Fruit fly (Drosophila melanogaster) whole organism, embryonic: Measurements from ENCODE around the gene Mgat3.

ENCODE experiments used
- Awh ChIP-seq: fragments of 200-800 bp; sonication (Bioruptor generic); IDR thresholded peaks from 2 replicates; pipeline ENCODE4, ENCODE4 v1.3.6; 2022; ENCODE audit warnings: missing biosample characterization, missing genetic modification characterization
- BEAF-32 ChIP-seq: fragments of 200-800 bp; sonication (Bioruptor generic); optimal IDR thresholded peaks from 3 replicates; lab custom pipeline; 2017; ENCODE audit warnings: missing biosample characterization, missing genetic modification characterization, mild to moderate bottlenecking, moderate library complexity, missing genetic modification reagents
- CG10147 ChIP-seq: fragments of 200-800 bp; sonication (Bioruptor generic); optimal IDR thresholded peaks from 2 replicates; lab custom pipeline; 2019; ENCODE audit warnings: missing biosample characterization, mild to moderate bottlenecking, missing genetic modification characterization, moderate library complexity
- CG10565 ChIP-seq: fragments of 200-800 bp; sonication (Bioruptor generic); optimal IDR thresholded peaks from 3 replicates; lab custom pipeline; 2016; ENCODE audit warnings: missing biosample characterization, mild to moderate bottlenecking, missing genetic modification characterization
- CG11695 ChIP-seq: fragments of 200-800 bp; sonication (Bioruptor generic); IDR thresholded peaks from 3 replicates; pipeline ENCODE4 v1.3.6; 2022; ENCODE audit warnings: missing biosample characterization, missing genetic modification characterization
- CG12744 ChIP-seq: fragments of 200-800 bp; sonication (Bioruptor generic); optimal IDR thresholded peaks from 2 replicates; lab custom pipeline; 2016; ENCODE audit warnings: missing biosample characterization, missing genetic modification characterization
- CG13296 ChIP-seq: fragments of 200-800 bp; sonication (Bioruptor generic); optimal IDR thresholded peaks from 3 replicates; lab custom pipeline; 2018; ENCODE audit warnings: missing biosample characterization, mild to moderate bottlenecking, missing genetic modification characterization
- CG13424 ChIP-seq: fragments of 200-800 bp; sonication (Bioruptor generic); optimal IDR thresholded peaks from 2 replicates; lab custom pipeline; 2019; ENCODE audit warnings: missing biosample characterization, mild to moderate bottlenecking, missing genetic modification characterization, moderate library complexity
- CG15269 ChIP-seq: fragments of 200-800 bp; sonication (Bioruptor generic); optimal IDR thresholded peaks from 2 replicates; lab custom pipeline; 2018; ENCODE audit warnings: missing biosample characterization, mild to moderate bottlenecking, missing genetic modification characterization, moderate library complexity
- CG16779 ChIP-seq: fragments of 200-800 bp; sonication (Bioruptor generic); IDR thresholded peaks from 2 replicates; pipeline ENCODE4 v1.3.6; 2022; ENCODE audit warnings: missing biosample characterization, missing genetic modification characterization
- CG17361 ChIP-seq: fragments of 200-800 bp; sonication (Bioruptor generic); IDR thresholded peaks from 3 replicates; pipeline ENCODE4 v1.3.6; 2022; ENCODE audit warnings: missing biosample characterization, missing genetic modification characterization
- CG17385 ChIP-seq: fragments of 200-800 bp; sonication (Bioruptor generic); optimal IDR thresholded peaks from 3 replicates; lab custom pipeline; 2018; ENCODE audit warnings: missing biosample characterization, mild to moderate bottlenecking, missing genetic modification characterization
- CG17829 ChIP-seq: fragments of 200-800 bp; optimal IDR thresholded peaks from 2 replicates; lab custom pipeline; 2019; ENCODE audit warnings: missing biosample characterization, mild to moderate bottlenecking, missing genetic modification characterization, moderate library complexity
- CG2116 ChIP-seq: fragments of 200-800 bp; sonication (Bioruptor generic); optimal IDR thresholded peaks from 3 replicates; lab custom pipeline; 2018; ENCODE audit warnings: missing biosample characterization, mild to moderate bottlenecking, missing genetic modification characterization
- CG2712 ChIP-seq: fragments of 200-800 bp; optimal IDR thresholded peaks from 3 replicates; lab custom pipeline; 2019; ENCODE audit warnings: missing biosample characterization, mild to moderate bottlenecking, missing genetic modification characterization, moderate library complexity
- CG2889 ChIP-seq: fragments of 200-800 bp; sonication (Bioruptor generic); IDR thresholded peaks from 3 replicates; pipeline ENCODE4 v1.3.6; 2022; ENCODE audit warnings: missing biosample characterization, missing genetic modification characterization
- CG3065 ChIP-seq: fragments of 200-800 bp; sonication (Bioruptor generic); optimal IDR thresholded peaks from 2 replicates; lab custom pipeline; 2016; ENCODE audit warnings: missing biosample characterization, missing genetic modification characterization
- CG32772 ChIP-seq: fragments of 200-800 bp; sonication (Bioruptor generic); IDR thresholded peaks from 2 replicates; pipeline ENCODE4 v1.3.6; 2022; ENCODE audit warnings: missing biosample characterization, missing genetic modification characterization
- CG4282 ChIP-seq: fragments of 200-800 bp; sonication (Bioruptor generic); optimal IDR thresholded peaks from 2 replicates; lab custom pipeline; 2016; ENCODE audit warnings: missing biosample characterization, missing genetic modification characterization
- CG4854 ChIP-seq: fragments of 200-800 bp; sonication (Bioruptor generic); optimal IDR thresholded peaks from 2 replicates; lab custom pipeline; 2016; ENCODE audit warnings: missing biosample characterization, missing genetic modification characterization, inconsistent platforms
- CG6175 ChIP-seq: fragments of 200-800 bp; sonication (Bioruptor generic); IDR thresholded peaks from 3 replicates; pipeline ENCODE4 v1.3.6; 2022; ENCODE audit warnings: missing biosample characterization, missing genetic modification characterization
- CG6765 ChIP-seq: fragments of 200-800 bp; sonication (Bioruptor generic); optimal IDR thresholded peaks from 3 replicates; lab custom pipeline; 2017; ENCODE audit warnings: missing biosample characterization, mild to moderate bottlenecking, missing genetic modification characterization
- CG6854 ChIP-seq: fragments of 200-800 bp; sonication (Bioruptor generic); optimal IDR thresholded peaks from 3 replicates; lab custom pipeline; 2017; ENCODE audit warnings: missing biosample characterization, mild to moderate bottlenecking, missing genetic modification characterization
- CG7987 ChIP-seq: fragments of 200-800 bp; sonication (Bioruptor generic); optimal IDR thresholded peaks from 2 replicates; lab custom pipeline; 2018; ENCODE audit warnings: missing biosample characterization, mild to moderate bottlenecking, missing genetic modification characterization, moderate library complexity
- CkIIα-i1 ChIP-seq: fragments of 200-800 bp; sonication (Bioruptor generic); IDR thresholded peaks from 2 replicates; pipeline ENCODE4 v1.3.6; 2022; ENCODE audit warnings: missing biosample characterization, missing genetic modification characterization
- Elba2 ChIP-seq: fragments of 200-800 bp; sonication (Bioruptor generic); optimal IDR thresholded peaks from 3 replicates; lab custom pipeline; 2016; ENCODE audit warnings: missing biosample characterization, missing genetic modification characterization
- H15 ChIP-seq: fragments of 200-800 bp; sonication (Bioruptor generic); IDR thresholded peaks from 3 replicates; pipeline ENCODE4 v1.3.6; 2022; ENCODE audit warnings: missing biosample characterization, missing genetic modification characterization
- Hmr ChIP-seq: fragments of 200-800 bp; sonication (Bioruptor generic); optimal IDR thresholded peaks from 3 replicates; lab custom pipeline; 2017; ENCODE audit warnings: mild to moderate bottlenecking, missing biosample characterization, missing genetic modification reagents, missing genetic modification characterization
- Hsf ChIP-seq: fragments of 200-800 bp; sonication (Bioruptor generic); optimal IDR thresholded peaks from 3 replicates; lab custom pipeline; 2016; ENCODE audit warnings: missing biosample characterization, missing genetic modification characterization
- MTF-1 ChIP-seq: fragments of 200-800 bp; sonication (Bioruptor generic); optimal IDR thresholded peaks from 2 replicates; lab custom pipeline; 2018; ENCODE audit warnings: missing biosample characterization, mild to moderate bottlenecking, missing genetic modification characterization, borderline replicate concordance
- Med ChIP-seq: fragments of 200-800 bp; sonication (Bioruptor generic); peaks from one replicate; lab custom pipeline; 2016; ENCODE audit warnings: missing biosample characterization, missing genetic modification characterization, mild to moderate bottlenecking, inconsistent platforms, moderate library complexity
- Mrtf ChIP-seq: fragments of 200-800 bp; sonication (Bioruptor generic); IDR thresholded peaks from 3 replicates; pipeline ENCODE4 v1.3.6; 2022; ENCODE audit warnings: missing biosample characterization, missing genetic modification characterization
- NC2α ChIP-seq: fragments of 200-800 bp; sonication (Bioruptor generic); optimal IDR thresholded peaks from 2 replicates; lab custom pipeline; 2016; ENCODE audit warnings: missing biosample characterization, missing genetic modification characterization
- Neu2 ChIP-seq: fragments of 200-800 bp; sonication (Bioruptor generic); optimal IDR thresholded peaks from 3 replicates; lab custom pipeline; 2016; ENCODE audit warnings: missing biosample characterization, missing genetic modification characterization, borderline replicate concordance
- Nf-YC ChIP-seq: fragments of 200-800 bp; optimal IDR thresholded peaks from 3 replicates; lab custom pipeline; 2019; ENCODE audit warnings: missing biosample characterization, mild to moderate bottlenecking, missing genetic modification characterization, moderate library complexity
- NfI ChIP-seq: fragments of 200-800 bp; sonication (Bioruptor generic); optimal IDR thresholded peaks from 3 replicates; lab custom pipeline; 2018; ENCODE audit warnings: missing biosample characterization, mild to moderate bottlenecking, missing genetic modification characterization, moderate library complexity
- Oli ChIP-seq: fragments of 200-800 bp; sonication (Bioruptor generic); optimal IDR thresholded peaks from 2 replicates; lab custom pipeline; 2018; ENCODE audit warnings: missing biosample characterization, mild to moderate bottlenecking, missing genetic modification characterization, moderate library complexity
- Ptx1 ChIP-seq: fragments of 200-800 bp; sonication (Bioruptor generic); IDR thresholded peaks from 2 replicates; pipeline ENCODE4 v1.3.6; 2022; ENCODE audit warnings: missing biosample characterization, missing genetic modification characterization
- Tbp ChIP-seq: fragments of >200 bp; optimal IDR thresholded peaks from 2 replicates; lab custom pipeline; 2018; ENCODE audit warnings: missing biosample characterization, missing genetic modification characterization
- bowl ChIP-seq: fragments of 200-800 bp; sonication (Bioruptor generic); IDR thresholded peaks from 2 replicates; pipeline ENCODE4 v1.3.6; 2022; ENCODE audit warnings: missing biosample characterization, missing genetic modification characterization
- croc ChIP-seq: fragments of 200-800 bp; sonication (Bioruptor generic); conservative IDR thresholded peaks from 3 replicates; pipeline ENCODE4 v1.3.6; 2022; ENCODE audit warnings: missing biosample characterization, missing genetic modification characterization
- lab ChIP-seq: fragments of 200-800 bp; sonication (Bioruptor generic); optimal IDR thresholded peaks from 3 replicates; lab custom pipeline; 2017; ENCODE audit warnings: missing biosample characterization, missing genetic modification characterization, mild to moderate bottlenecking, moderate library complexity, missing genetic modification reagents
- lmd ChIP-seq: fragments of 200-800 bp; sonication (Bioruptor generic); IDR thresholded peaks from 2 replicates; pipeline ENCODE4 v1.3.6; 2022; ENCODE audit warnings: missing biosample characterization, missing genetic modification characterization
- nmo ChIP-seq: fragments of 200-800 bp; sonication (Bioruptor generic); optimal IDR thresholded peaks from 2 replicates; lab custom pipeline; 2018; ENCODE audit warnings: missing biosample characterization, mild to moderate bottlenecking, missing genetic modification characterization, moderate library complexity
- oc ChIP-seq: fragments of 200-800 bp; sonication (Bioruptor generic); optimal IDR thresholded peaks from 2 replicates; lab custom pipeline; 2018; ENCODE audit warnings: missing biosample characterization, mild to moderate bottlenecking, missing genetic modification characterization, moderate library complexity
- sens ChIP-seq: fragments of 200-800 bp; sonication (Bioruptor generic); peaks from one replicate; lab custom pipeline; 2016; ENCODE audit warnings: missing biosample characterization, missing genetic modification characterization
- slou ChIP-seq: fragments of 200-800 bp; sonication (Bioruptor generic); optimal IDR thresholded peaks from 3 replicates; lab custom pipeline; 2016; ENCODE audit warnings: missing biosample characterization, missing genetic modification characterization
- stwl ChIP-seq: fragments of 200-800 bp; sonication (Bioruptor generic); optimal IDR thresholded peaks from 3 replicates; lab custom pipeline; 2018; ENCODE audit warnings: missing biosample characterization, mild to moderate bottlenecking, missing genetic modification characterization, moderate library complexity
- tap ChIP-seq: fragments of 200-800 bp; optimal IDR thresholded peaks from 3 replicates; lab custom pipeline; 2019; ENCODE audit warnings: missing biosample characterization, mild to moderate bottlenecking, missing genetic modification characterization, moderate library complexity
- unpg ChIP-seq: fragments of 200-800 bp; sonication (Bioruptor generic); optimal IDR thresholded peaks from 3 replicates; lab custom pipeline; 2018; ENCODE audit warnings: missing biosample characterization, mild to moderate bottlenecking, missing genetic modification characterization, moderate library complexity
- vfl ChIP-seq: fragments of 200-800 bp; sonication (Bioruptor generic); optimal IDR thresholded peaks from 2 replicates; lab custom pipeline; 2016; ENCODE audit warnings: missing biosample characterization, missing genetic modification characterization
- wor ChIP-seq: fragments of 200-800 bp; sonication (Bioruptor generic); IDR thresholded peaks from 2 replicates; pipeline ENCODE4 v1.3.6; 2022; ENCODE audit warnings: missing biosample characterization, missing genetic modification characterization

Gene Mgat3

dm6 chr2L:13157903-13158302 is 24.5 kb downstream of the Mgat3 start (continued):
- TF ChIP-seq oc (no peak), Nf-YC (peak; percentile 1), CG12744 (no peak), Elba2 (GFP tag; lab: Kevin White, UChicago) (peak; percentile 15), CG7987 (GFP tag; lab: Kevin White, UChicago) (peak; percentile 33), slou (GFP tag; lab: Kevin White, UChicago) (no peak), wor (GFP tag; lab: Robert Waterston, UW) (no peak), CG13424 (no peak), tap (tag; lab: Kevin White, UChicago) (no peak), MTF-1 (GFP tag; lab: Kevin White, UChicago) (peak; percentile 11), CG2116 (GFP tag; lab: Kevin White, UChicago) (peak; percentile 14), CG4282 (GFP tag; lab: Kevin White, UChicago) (no peak), CG10565 (GFP tag; lab: Kevin White, UChicago) (no peak), vfl (GFP tag; lab: Kevin White, UChicago) (no peak), BEAF-32 (no peak), Ptx1 (GFP tag; lab: Robert Waterston, UW) (no peak), CG2889 (GFP tag; lab: Robert Waterston, UW) (no peak), Neu2 (no peak), CG4854 (GFP tag; lab: Kevin White, UChicago) (no peak), NfI (GFP tag; lab: Kevin White, UChicago) (peak; percentile 7), CG6854 (peak; percentile 3), Tbp (GFP tag; lab: Kevin White, UChicago) (no peak), CG13296 (GFP tag; lab: Kevin White, UChicago) (peak; percentile 67), CG16779 (GFP tag; lab: Robert Waterston, UW) (0 out of 2 replicates have a peak, but pooled peaks have one; percentile 31), stwl (tag; lab: Kevin White, UChicago) (peak; percentile 26), NC2α (GFP tag; lab: Kevin White, UChicago) (no peak), lab (GFP tag; lab: Kevin White, UChicago) (peak; percentile 60), croc (no peak), sens (GFP tag; lab: Kevin White, UChicago) (peak; percentile 59), CkIIα-i1 (GFP tag; lab: Robert Waterston, UW) (no peak), CG6765 (peak; percentile 51), CG3065 (GFP tag; lab: Kevin White, UChicago) (no peak), CG11695 (GFP tag; lab: Robert Waterston, UW) (no peak), Med (GFP tag; lab: Kevin White, UChicago) (peak; percentile 87), Mrtf (no peak)

dm6 chr2L:13156349-13156748 is 26.0 kb downstream of the Mgat3 start:
- TF ChIP-seq bowl (no peak), Hmr (GFP tag; lab: Kevin White, UChicago) (peak; percentile 2), H15 (GFP tag; lab: Robert Waterston, UW) (no peak), CG10147 (GFP tag; lab: Kevin White, UChicago) (peak; percentile 4), CG17361 (0 out of 3 replicates have a peak, but pooled peaks have one; percentile 37), Hsf (GFP tag; lab: Kevin White, UChicago) (no peak), unpg (GFP tag; lab: Kevin White, UChicago) (peak; percentile 24), CG15269 (peak; percentile 63), Awh (no peak), CG32772 (0 out of 2 replicates have a peak, but pooled peaks have one; percentile 13), CG6175 (GFP tag; lab: Robert Waterston, UW) (no peak), CG17385 (GFP tag; lab: Kevin White, UChicago) (peak; percentile 7), CG17829 (tag; lab: Kevin White, UChicago) (no peak), lmd (GFP tag; lab: Robert Waterston, UW) (peak; percentile 22; the same call in 1 of the 2 replicates), CG13424 (peak; percentile 40), Oli (peak; percentile 28), CG2712 (peak; percentile 41), CG11695 (GFP tag; lab: Robert Waterston, UW) (peak; percentile 61; the same call in 2 of the 3 replicates), nmo (GFP tag; lab: Kevin White, UChicago) (peak; percentile 12)
